Fruit fly (Drosophila melanogaster): Measurements from ENCODE around the gene plh.

Gene plh

dm6 chr3R:4962689-4963088, 48.1 kb downstream of the plh start (continued):
- TF ChIP-seq CG13287 (GFP tag; IDR thresholded peaks at IDR 0.05; ENCODE audit: partially characterized antibody), result peak; percentile 14; the same call in 1 of the 2 replicates
- no peak for TF ChIP-seq CG11696 (GFP tag; IDR thresholded peaks at IDR 0.05)
- no peak for TF ChIP-seq tup (GFP tag; optimal IDR thresholded peaks at IDR 0.05)
- peak; percentile 3 for TF ChIP-seq CoRest (tag; optimal IDR thresholded peaks at IDR 0.05)
- no peak for TF ChIP-seq Usf (GFP tag; optimal IDR thresholded peaks at IDR 0.05)
- TF ChIP-seq dimm (GFP tag; IDR thresholded peaks at IDR 0.05), result no peak
- no peak for TF ChIP-seq onecut (GFP tag; IDR thresholded peaks at IDR 0.05)
- peak in 1 of 2 experiments; percentile 5 for TF ChIP-seq chif (GFP tag; optimal IDR thresholded peaks at IDR 0.05)
- TF ChIP-seq CG31441 (GFP tag; IDR thresholded peaks at IDR 0.05), result no peak
- peak; percentile 44 for TF ChIP-seq shn (GFP tag; optimal IDR thresholded peaks at IDR 0.05)
- no peak for TF ChIP-seq Aef1 (GFP tag; IDR thresholded peaks at IDR 0.05)
- TF ChIP-seq Side (GFP tag; optimal IDR thresholded peaks at IDR 0.05), result peak; percentile 14
- no peak for TF ChIP-seq sna (GFP tag; IDR thresholded peaks at IDR 0.05; ENCODE audit: partially characterized antibody)
- peak; percentile 96 for TF ChIP-seq kay (GFP tag; optimal IDR thresholded peaks at IDR 0.05)
- no peak for TF ChIP-seq slp2 (GFP tag; optimal IDR thresholded peaks at IDR 0.05)
- no peak for TF ChIP-seq CG1529 (GFP tag; optimal IDR thresholded peaks at IDR 0.05)
- peak; percentile 10 for TF ChIP-seq chn (GFP tag; optimal IDR thresholded peaks at IDR 0.05)
- no peak for TF ChIP-seq pan (optimal IDR thresholded peaks at IDR 0.05)
- peak in 1 of 2 experiments; percentile 14 for TF ChIP-seq pan (GFP tag; optimal IDR thresholded peaks at IDR 0.05 in 1 of 2, IDR thresholded peaks at IDR 0.05 in 1 of 2)
- TF ChIP-seq amos (GFP tag; IDR thresholded peaks at IDR 0.05; ENCODE audit: partially characterized antibody), result peak; percentile 47
- no peak for TF ChIP-seq CG9797 (GFP tag; optimal IDR thresholded peaks at IDR 0.05)
- TF ChIP-seq CG12942 (GFP tag; optimal IDR thresholded peaks at IDR 0.05), result no peak
- no peak for TF ChIP-seq CG16815 (GFP tag; optimal IDR thresholded peaks at IDR 0.05)
- TF ChIP-seq Ets97D (GFP tag; optimal IDR thresholded peaks at IDR 0.05), result no peak
- no peak for TF ChIP-seq CG7987 (GFP tag; optimal IDR thresholded peaks at IDR 0.05)
- TF ChIP-seq CG7786 (GFP tag; optimal IDR thresholded peaks at IDR 0.05), result no peak
- TF ChIP-seq Bgb (GFP tag; IDR thresholded peaks at IDR 0.05; ENCODE audit: partially characterized antibody), result peak; percentile 60
- no peak for TF ChIP-seq CG4820 (GFP tag; optimal IDR thresholded peaks at IDR 0.05)
- no peak for TF ChIP-seq CG8765 (GFP tag; IDR thresholded peaks at IDR 0.05)
- peak; percentile 17 for TF ChIP-seq grau (tag; optimal IDR thresholded peaks at IDR 0.05)
- no peak for TF ChIP-seq zen2 (GFP tag; IDR thresholded peaks at IDR 0.05; ENCODE audit: partially characterized antibody)
- peak; percentile 98 for TF ChIP-seq ftz-f1 (GFP tag; optimal IDR thresholded peaks at IDR 0.05)
- TF ChIP-seq CG6791 (GFP tag; IDR thresholded peaks at IDR 0.05; ENCODE audit: partially characterized antibody), result no peak
- TF ChIP-seq Meics (GFP tag; optimal IDR thresholded peaks at IDR 0.05), result no peak
- no peak for TF ChIP-seq CG1024 (GFP tag; IDR thresholded peaks at IDR 0.05)
- no peak for TF ChIP-seq Myb (GFP tag; optimal IDR thresholded peaks at IDR 0.05)
- TF ChIP-seq tgo (GFP tag; IDR thresholded peaks at IDR 0.05), result no peak
- TF ChIP-seq sqz (GFP tag; optimal IDR thresholded peaks at IDR 0.05), result no peak
- no peak for TF ChIP-seq gcm2 (GFP tag; optimal IDR thresholded peaks at IDR 0.05)
- TF ChIP-seq HLH4C (GFP tag; IDR thresholded peaks at IDR 0.05; ENCODE audit: partially characterized antibody), result no peak
- TF ChIP-seq HmgZ (tag; optimal IDR thresholded peaks at IDR 0.05), result peak; percentile 67
- TF ChIP-seq zen (tag; optimal IDR thresholded peaks at IDR 0.05), result peak; percentile 57
- TF ChIP-seq pzg (GFP tag; optimal IDR thresholded peaks at IDR 0.05), result no peak
- TF ChIP-seq Hr51 (GFP tag; optimal IDR thresholded peaks at IDR 0.05), result no peak
- TF ChIP-seq Dfd (GFP tag; optimal IDR thresholded peaks at IDR 0.05), result no peak
- TF ChIP-seq CG14441 (GFP tag; IDR thresholded peaks at IDR 0.05), result 0 out of 2 replicates have a peak, but pooled peaks have one; percentile 25
- peak; percentile 69 for TF ChIP-seq HmgD (GFP tag; optimal IDR thresholded peaks at IDR 0.05)
- TF ChIP-seq seq (GFP tag; IDR thresholded peaks at IDR 0.05), result no peak
- no peak for TF ChIP-seq gt (GFP tag; IDR thresholded peaks at IDR 0.05)
- no peak for TF ChIP-seq maf-S (GFP tag; optimal IDR thresholded peaks at IDR 0.05)
- TF ChIP-seq eve (GFP tag; optimal IDR thresholded peaks at IDR 0.05), result no peak
- peak; percentile 5 for TF ChIP-seq gsb-n (tag; optimal IDR thresholded peaks at IDR 0.05)
